Worm (Caenorhabditis elegans) whole organism, early embryonic: ENCODE data around the gene K09C4.4.

Experiments
- B0310.2 ChIP-seq: sonication (generic microtip); optimal IDR thresholded peaks from 2 replicates; lab custom pipeline; 2016; ENCODE audit warnings: mild to moderate bottlenecking, missing genetic modification characterization, missing compliant biosample characterization
- F13C5.2 ChIP-seq: sonication (generic microtip); optimal IDR thresholded peaks from 2 replicates; lab custom pipeline; 2017; ENCODE audit warnings: mild to moderate bottlenecking, missing genetic modification characterization, inconsistent platforms, missing compliant biosample characterization
- aly-1 ChIP-seq: sonication (generic microtip); optimal IDR thresholded peaks from 2 replicates; lab custom pipeline; 2016; ENCODE audit warnings: missing genetic modification characterization, missing compliant biosample characterization
- ama-1 ChIP-seq: fragments of 150-350 bp; optimal IDR thresholded peaks from 2 replicates; lab custom pipeline; 2014
- ceh-13 ChIP-seq: fragments of 200-800 bp; sonication (Bioruptor generic); optimal IDR thresholded peaks from 2 replicates; lab custom pipeline; 2018; ENCODE audit warnings: mild to moderate bottlenecking, missing genetic modification characterization, missing compliant biosample characterization
- ceh-36 ChIP-seq: sonication (generic microtip); optimal IDR thresholded peaks from 2 replicates; lab custom pipeline; 2016; ENCODE audit warnings: missing genetic modification characterization, inconsistent platforms, missing compliant biosample characterization
- ets-7 ChIP-seq: sonication (generic microtip); optimal IDR thresholded peaks from 2 replicates; lab custom pipeline; 2016; ENCODE audit warnings: missing genotype, missing genetic modification characterization, missing compliant biosample characterization
- flt-1 ChIP-seq: fragments of 200-800 bp; sonication (Bioruptor generic); IDR thresholded peaks from 2 replicates; pipeline ENCODE4 v1.3.6; 2022; ENCODE audit warnings: missing genetic modification characterization, missing compliant biosample characterization
- hmbx-1 ChIP-seq: sonication (generic microtip); optimal IDR thresholded peaks from 2 replicates; lab custom pipeline; 2016; ENCODE audit warnings: mild to moderate bottlenecking, missing genetic modification characterization, missing compliant biosample characterization
- hmg-4 ChIP-seq: fragments of 200-800 bp; sonication (Bioruptor generic); optimal IDR thresholded peaks from 2 replicates; lab custom pipeline; 2018; ENCODE audit warnings: mild to moderate bottlenecking, missing genetic modification characterization, missing compliant biosample characterization
- hnd-1 ChIP-seq: sonication (generic microtip); optimal IDR thresholded peaks from 2 replicates; lab custom pipeline; 2016; ENCODE audit warnings: missing genetic modification characterization, missing compliant biosample characterization
- pes-1 ChIP-seq: fragments of 200-800 bp; sonication (Bioruptor generic); IDR thresholded peaks from 2 replicates; pipeline ENCODE4 v1.3.6; 2022; ENCODE audit warnings: missing genetic modification reagents, missing genetic modification characterization, missing compliant biosample characterization
- scrt-1 ChIP-seq: fragments of 200-800 bp; sonication (Bioruptor generic); IDR thresholded peaks from 2 replicates; pipeline ENCODE4 v1.3.6; 2022; ENCODE audit warnings: missing genetic modification characterization, missing compliant biosample characterization
- sea-1 ChIP-seq: fragments of 200-800 bp; sonication (Bioruptor generic); conservative IDR thresholded peaks from 2 replicates; pipeline ENCODE4 v1.3.6; 2022; ENCODE audit warnings: missing genetic modification characterization, missing compliant biosample characterization
- tbx-11 ChIP-seq: fragments of 200-800 bp; sonication (Bioruptor generic); IDR thresholded peaks from 2 replicates; pipeline ENCODE4 v1.3.6; 2022; ENCODE audit warnings: missing genetic modification characterization, missing compliant biosample characterization
- tbx-37 ChIP-seq: fragments of 200-800 bp; sonication (Bioruptor generic); conservative IDR thresholded peaks from 2 replicates; pipeline ENCODE4 v1.3.6; 2022; ENCODE audit warnings: missing genetic modification reagents, missing genetic modification characterization, missing compliant biosample characterization
- tra-4 ChIP-seq: sonication (generic microtip); optimal IDR thresholded peaks from 2 replicates; lab custom pipeline; 2017; ENCODE audit warnings: missing genetic modification characterization, missing compliant biosample characterization

The K09C4.4 gene

DNA sequence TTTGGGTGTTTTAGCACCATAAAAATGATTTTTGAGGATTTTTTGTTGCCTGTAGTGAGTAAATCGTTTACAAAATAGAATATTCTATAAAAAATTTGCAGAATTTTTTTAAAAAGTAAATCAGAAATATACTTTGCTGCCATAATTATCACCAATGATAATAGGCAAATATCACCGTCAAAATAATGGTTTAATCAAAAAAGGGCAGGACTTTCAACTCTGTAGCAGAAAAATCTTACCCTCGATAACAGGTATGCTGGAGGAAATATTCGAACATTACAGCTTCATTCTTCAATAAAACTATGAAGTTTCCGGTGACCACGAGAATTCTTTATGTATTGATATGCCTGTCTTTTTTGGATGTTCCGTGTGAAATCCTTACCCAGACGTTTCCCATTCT lies at the start of gene K09C4.4:
Gene K09C4.4, plus strand, starts transcription at position 301 of the 400 bp plus-strand sequence.
- TF ChIP-seq ets-7 (tag; lab: Kevin White, UChicago), result no peak
- TF ChIP-seq B0310.2 (tag; lab: Kevin White, UChicago), result no peak
- TF ChIP-seq aly-1, result no peak
- no peak for TF ChIP-seq pes-1 (GFP tag; lab: Robert Waterston, UW)
- no peak for TF ChIP-seq ama-1 (lab: Kevin White, UChicago)
- no peak for TF ChIP-seq hnd-1 (tag; lab: Kevin White, UChicago)
- TF ChIP-seq tbx-11 (GFP tag; lab: Robert Waterston, UW), result no peak
- TF ChIP-seq sea-1 (GFP tag; lab: Robert Waterston, UW), result no peak
- no peak for TF ChIP-seq tbx-37 (GFP tag; lab: Robert Waterston, UW)
- TF ChIP-seq ceh-13 (GFP tag; lab: Kevin White, UChicago), result no peak
- no peak for TF ChIP-seq F13C5.2 (tag; lab: Kevin White, UChicago)
- no peak for TF ChIP-seq scrt-1 (GFP tag; lab: Robert Waterston, UW)
- TF ChIP-seq ceh-36, result no peak
- no peak for TF ChIP-seq hmbx-1 (tag; lab: Kevin White, UChicago)
- no peak for TF ChIP-seq tra-4 (tag; lab: Kevin White, UChicago)

DNA sequence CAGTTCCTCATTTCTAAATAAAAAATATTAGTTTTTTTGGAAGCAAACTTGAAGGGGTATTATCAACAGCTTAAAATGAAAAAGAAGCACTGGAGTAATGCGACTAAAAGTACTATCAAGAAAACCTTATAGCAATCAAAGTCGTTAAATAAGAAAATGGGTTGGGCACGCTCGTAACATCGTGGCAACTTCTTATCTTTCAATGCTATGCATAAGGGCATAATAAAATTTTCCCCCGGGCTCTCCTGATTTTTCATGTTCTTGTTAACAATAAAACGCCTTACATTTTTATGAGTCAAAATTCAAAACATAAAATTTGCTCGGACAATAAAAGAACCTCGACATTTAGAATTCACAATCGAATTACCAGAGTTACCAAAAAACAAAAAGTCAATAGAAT lies 45.7 kb upstream of the K09C4.4 start, which contains the start of gene irg-7:
Gene irg-7, minus strand, starts transcription at position 23 of the 400 bp plus-strand sequence.
- TF ChIP-seq flt-1 (GFP tag; lab: Robert Waterston, UW) (no peak), hnd-1 (tag; lab: Kevin White, UChicago) (no peak), hmbx-1 (tag; lab: Kevin White, UChicago) (no peak), ama-1 (lab: Kevin White, UChicago) (no peak), scrt-1 (GFP tag; lab: Robert Waterston, UW) (no peak), aly-1 (no peak), tbx-11 (GFP tag; lab: Robert Waterston, UW) (no peak), F13C5.2 (tag; lab: Kevin White, UChicago) (no peak), ceh-13 (GFP tag; lab: Kevin White, UChicago) (no peak), B0310.2 (tag; lab: Kevin White, UChicago) (no peak), hmg-4 (GFP tag; lab: Kevin White, UChicago) (no peak), sea-1 (GFP tag; lab: Robert Waterston, UW) (no peak), ceh-36 (no peak), tra-4 (tag; lab: Kevin White, UChicago) (no peak), tbx-37 (GFP tag; lab: Robert Waterston, UW) (no peak), ets-7 (tag; lab: Kevin White, UChicago) (no peak), pes-1 (GFP tag; lab: Robert Waterston, UW) (no peak)

DNA sequence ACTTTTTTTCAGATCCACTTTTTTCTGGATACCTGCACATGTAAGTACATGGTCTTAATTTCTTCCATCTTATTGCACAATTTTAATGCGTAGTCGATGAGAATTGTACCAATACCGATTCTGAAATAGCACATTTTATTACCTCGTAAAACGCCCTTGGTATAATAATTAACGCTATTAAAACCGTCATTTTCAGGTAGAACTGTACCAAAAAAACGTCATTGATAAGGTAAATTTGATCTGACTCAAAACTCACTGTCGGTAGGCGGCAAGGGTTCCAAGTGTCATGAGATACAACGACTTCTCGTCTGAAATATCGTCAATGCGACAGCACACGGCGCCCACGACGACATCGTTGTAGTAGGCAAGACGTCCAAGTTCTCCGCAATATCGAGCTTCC lies 44.9 kb upstream of the K09C4.4 start:
- no peak for TF ChIP-seq ets-7 (tag; lab: Kevin White, UChicago)
- TF ChIP-seq tbx-11 (GFP tag; lab: Robert Waterston, UW), result no peak
- no peak for TF ChIP-seq pes-1 (GFP tag; lab: Robert Waterston, UW)
- TF ChIP-seq ama-1 (lab: Kevin White, UChicago), result no peak
- no peak for TF ChIP-seq flt-1 (GFP tag; lab: Robert Waterston, UW)

DNA sequence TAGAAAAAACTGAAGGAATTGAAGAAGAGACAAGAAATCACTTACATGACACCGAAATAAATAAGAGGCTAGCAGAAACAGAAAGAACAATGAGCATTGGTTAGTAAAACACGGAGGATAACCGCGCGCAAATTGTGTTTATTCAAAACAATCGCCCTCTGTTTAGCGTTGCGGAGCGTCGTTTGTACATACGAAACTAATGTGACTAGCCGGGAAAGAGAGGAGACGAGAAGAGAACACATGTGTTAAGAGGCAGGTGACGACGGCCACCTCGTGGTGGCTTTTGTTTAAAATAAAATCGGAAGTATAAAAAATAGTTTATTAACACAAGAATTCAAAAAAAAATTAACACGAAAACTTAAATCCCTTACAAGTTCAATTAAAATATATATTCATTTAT lies 43.5 kb upstream of the K09C4.4 start, which contains the start of gene F40F4.7:
Gene F40F4.7, minus strand, starts transcription at position 122 of the 400 bp plus-strand sequence.
- TF ChIP-seq hmg-4 (GFP tag; lab: Kevin White, UChicago) (peak; percentile 8), F13C5.2 (tag; lab: Kevin White, UChicago) (peak; percentile 67), tbx-11 (GFP tag; lab: Robert Waterston, UW) (no peak)

DNA sequence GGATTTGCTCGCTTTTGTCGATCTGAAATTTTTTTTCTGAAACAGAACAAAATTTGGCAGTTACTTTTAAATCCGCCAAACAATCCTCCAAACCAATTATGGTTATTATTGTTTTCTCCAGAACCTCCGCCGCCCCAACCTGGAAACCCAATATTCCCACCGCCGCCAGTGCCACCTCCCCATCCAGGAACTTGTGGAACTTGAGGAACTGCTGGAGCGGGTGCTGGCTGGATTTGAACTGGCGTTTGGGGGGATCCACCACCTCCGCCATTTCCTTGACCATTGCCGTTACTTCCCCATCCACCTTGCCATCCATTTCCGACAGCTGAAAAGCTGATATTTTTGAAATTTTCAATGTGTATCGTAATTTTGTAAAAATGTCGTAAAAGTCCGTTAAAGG lies 41.5 kb upstream of the K09C4.4 start:
- TF ChIP-seq tbx-37 (GFP tag; lab: Robert Waterston, UW), result no peak

DNA sequence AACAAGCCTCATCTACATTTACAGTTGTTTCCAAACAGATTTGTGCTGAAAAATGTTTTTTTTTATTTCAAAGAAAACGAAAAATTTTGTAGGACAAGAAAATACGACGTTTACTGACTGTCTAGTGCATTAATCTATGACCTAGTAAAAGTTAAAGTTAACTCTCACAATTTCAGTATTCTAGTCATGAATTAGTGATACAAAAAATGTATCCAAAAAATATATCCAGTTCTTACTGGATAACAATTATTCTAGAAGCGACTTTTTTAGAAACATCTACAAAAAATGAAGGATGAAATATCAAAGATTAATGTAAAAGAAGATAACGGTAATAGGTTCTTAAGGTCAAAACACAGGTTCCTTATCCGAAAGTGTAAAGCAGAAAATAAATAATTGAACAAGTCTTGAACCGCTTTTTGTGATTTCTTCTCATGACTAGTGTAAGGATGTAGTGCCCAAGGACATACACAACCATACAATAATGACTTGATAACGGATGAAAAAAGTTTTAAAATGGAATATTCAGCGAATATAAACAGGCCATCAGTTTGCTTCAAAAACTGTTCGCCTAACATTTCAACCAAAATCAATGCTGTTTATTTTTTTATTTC lies 38.7 kb upstream of the K09C4.4 start, which contains the start of gene pqn-37:
Gene pqn-37, minus strand, starts transcription at position 51 of the 611 bp plus-strand sequence.
- TF ChIP-seq ama-1 (lab: Kevin White, UChicago), result no peak
- TF ChIP-seq tra-4 (tag; lab: Kevin White, UChicago), result no peak

DNA sequence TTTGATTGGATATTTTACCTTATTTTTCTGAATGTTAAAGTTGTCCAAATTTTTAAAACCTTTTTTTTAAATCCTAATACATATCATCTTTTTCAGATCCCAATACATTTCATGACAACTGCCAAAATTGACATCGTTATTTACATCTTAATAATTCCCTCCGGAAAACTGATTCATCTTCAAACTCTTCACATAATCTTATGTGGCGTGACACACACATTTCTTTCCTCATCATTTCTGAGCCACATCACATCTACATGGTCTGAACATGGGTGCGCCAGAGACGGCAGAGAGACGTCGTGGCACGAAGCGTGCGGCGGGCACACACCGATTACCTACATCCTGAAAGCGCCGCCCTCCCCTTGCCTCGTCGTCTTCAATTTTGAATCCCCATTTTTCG lies 36.8 kb upstream of the K09C4.4 start, which contains the start of gene tba-9:
Gene tba-9, plus strand, starts transcription at position 301 of the 400 bp plus-strand sequence.
- TF ChIP-seq tbx-11 (GFP tag; lab: Robert Waterston, UW) (no peak), scrt-1 (GFP tag; lab: Robert Waterston, UW) (no peak), ets-7 (tag; lab: Kevin White, UChicago) (no peak), tra-4 (tag; lab: Kevin White, UChicago) (no peak), pes-1 (GFP tag; lab: Robert Waterston, UW) (no peak), tbx-37 (GFP tag; lab: Robert Waterston, UW) (no peak), hnd-1 (tag; lab: Kevin White, UChicago) (no peak), ceh-13 (GFP tag; lab: Kevin White, UChicago) (no peak), ama-1 (lab: Kevin White, UChicago) (no peak), sea-1 (GFP tag; lab: Robert Waterston, UW) (no peak), F13C5.2 (tag; lab: Kevin White, UChicago) (no peak), flt-1 (GFP tag; lab: Robert Waterston, UW) (no peak), ceh-36 (no peak)
